Worm (Caenorhabditis elegans) whole organism, L4 larva: Measurements from ENCODE around the gene eif-3.D.
A peak's percentile ranks its signal among the peaks of the same experiment; 100 is the strongest.

ENCODE experiments used
- F10B5.3 ChIP-seq: sonication (generic microtip); optimal IDR thresholded peaks from 2 replicates; lab custom pipeline; 2016; ENCODE audit warnings: mild to moderate bottlenecking, missing genetic modification characterization, missing compliant biosample characterization
- T20F7.1 ChIP-seq: fragments of 200-800 bp; sonication (Bioruptor generic); optimal IDR thresholded peaks from 2 replicates; lab custom pipeline; 2018; ENCODE audit warnings: mild to moderate bottlenecking, missing genetic modification characterization, missing compliant biosample characterization
- Y105C5A.15 ChIP-seq: fragments of 200-800 bp; sonication (Bioruptor generic); IDR thresholded peaks from 2 replicates; pipeline ENCODE4 v1.3.6; 2022; ENCODE audit warnings: missing genetic modification characterization, missing compliant biosample characterization
- aha-1 ChIP-seq: fragments of 150-350 bp; peaks from one replicate; lab custom pipeline; 2014; ENCODE audit warnings: missing biosample characterization, missing genetic modification characterization
- arid-1 ChIP-seq: fragments of 200-800 bp; sonication (Bioruptor generic); conservative IDR thresholded peaks from 2 replicates; pipeline ENCODE4 v1.3.6; 2022; ENCODE audit warnings: missing genetic modification reagents, missing genetic modification characterization, missing compliant biosample characterization
- attf-4 ChIP-seq: sonication (generic microtip); optimal IDR thresholded peaks from 3 replicates; lab custom pipeline; 2017; ENCODE audit warnings: missing biosample characterization, missing genetic modification characterization
- ceh-20 ChIP-seq: fragments of 200-800 bp; sonication (Bioruptor generic); IDR thresholded peaks from 2 replicates; pipeline ENCODE4 v1.3.6; 2022; ENCODE audit warnings: missing genetic modification reagents, missing genetic modification characterization, missing compliant biosample characterization
- ceh-44 ChIP-seq: fragments of 200-800 bp; sonication (Bioruptor generic); IDR thresholded peaks from 2 replicates; pipeline ENCODE4 v1.3.6; 2022; ENCODE audit warnings: missing genetic modification reagents, missing genetic modification characterization, missing compliant biosample characterization
- ceh-82 ChIP-seq: sonication (generic microtip); optimal IDR thresholded peaks from 2 replicates; lab custom pipeline; 2017; ENCODE audit warnings: missing biosample characterization, missing genetic modification characterization
- ces-1 ChIP-seq: fragments of 150-350 bp; sonication (generic microtip); optimal IDR thresholded peaks from 4 replicates; lab custom pipeline; 2014; ENCODE audit warnings: missing biosample characterization, missing genetic modification reagents, missing genetic modification characterization
- daf-16 ChIP-seq, 3 experiments: sonication (generic microtip); optimal IDR thresholded peaks; 2 replicates each; lab custom pipeline; 2016 to 2017; ENCODE audit warnings: missing genetic modification characterization in 3 of 3, missing genetic modification reagents in 3 of 3, mild to moderate bottlenecking in 2 of 3, missing compliant biosample characterization in 2 of 3, missing biosample characterization in 1 of 3, moderate library complexity in 1 of 3
- daf-8 ChIP-seq: fragments of 200-800 bp; sonication (Bioruptor generic); IDR thresholded peaks from 2 replicates; pipeline ENCODE4 v1.3.6; 2022; ENCODE audit warnings: missing genetic modification characterization, missing compliant biosample characterization
- dmd-6 ChIP-seq: fragments of 200-800 bp; sonication (Bioruptor generic); IDR thresholded peaks from 2 replicates; pipeline ENCODE4 v1.3.6; 2022; ENCODE audit warnings: missing genetic modification reagents, missing genetic modification characterization, missing compliant biosample characterization
- dpl-1 ChIP-seq: fragments of 150-350 bp; optimal IDR thresholded peaks from 2 replicates; lab custom pipeline; 2014; ENCODE audit warnings: missing biosample characterization, missing genetic modification reagents, missing genetic modification characterization
- dve-1 ChIP-seq: sonication (generic microtip); optimal IDR thresholded peaks from 2 replicates; lab custom pipeline; 2017; ENCODE audit warnings: antibody characterized with exemption, mild to moderate bottlenecking, missing genetic modification characterization, missing compliant biosample characterization; ENCODE audit not compliant: insufficient read depth
- gei-8 ChIP-seq: fragments of 200-800 bp; sonication (Bioruptor generic); optimal IDR thresholded peaks from 2 replicates; lab custom pipeline; 2018; ENCODE audit warnings: mild to moderate bottlenecking, missing genetic modification characterization, missing compliant biosample characterization
- hlh-11 ChIP-seq: fragments of 200-800 bp; sonication (Bioruptor generic); optimal IDR thresholded peaks from 2 replicates; lab custom pipeline; 2018; ENCODE audit warnings: mild to moderate bottlenecking, missing genetic modification characterization, missing compliant biosample characterization
- hmg-1.1 ChIP-seq: fragments of 200-800 bp; sonication (Bioruptor generic); IDR thresholded peaks from 2 replicates; pipeline ENCODE4 v1.3.6; 2022; ENCODE audit warnings: missing genetic modification reagents, missing genetic modification characterization, missing compliant biosample characterization
- jun-1 ChIP-seq: fragments of 150-350 bp; optimal IDR thresholded peaks from 2 replicates; lab custom pipeline; 2014; ENCODE audit warnings: missing biosample characterization, missing genetic modification reagents, missing genetic modification characterization
- lin-38 ChIP-seq: fragments of 200-800 bp; sonication (Bioruptor generic); IDR thresholded peaks from 2 replicates; pipeline ENCODE4 v1.3.6; 2022; ENCODE audit warnings: missing genetic modification reagents, missing genetic modification characterization, missing compliant biosample characterization
- lir-3 ChIP-seq: sonication (generic microtip); optimal IDR thresholded peaks from 2 replicates; lab custom pipeline; 2016; ENCODE audit warnings: mild to moderate bottlenecking, missing genetic modification characterization, missing compliant biosample characterization
- lsy-2 ChIP-seq, 2 experiments: fragments of 150-350 bp in 1 of 2; sonication (generic microtip) in 1 of 2; optimal IDR thresholded peaks; 2 replicates each; lab custom pipeline; 2014 to 2017; ENCODE audit warnings: missing biosample characterization in 2 of 2, missing genetic modification characterization in 2 of 2
- mdt-29 ChIP-seq: fragments of 200-800 bp; sonication (Bioruptor generic); IDR thresholded peaks from 2 replicates; pipeline ENCODE4 v1.3.6; 2022; ENCODE audit warnings: missing genetic modification reagents, missing genetic modification characterization, missing compliant biosample characterization
- mep-1 ChIP-seq: fragments of 150-350 bp; sonication (generic microtip); optimal IDR thresholded peaks from 3 replicates; lab custom pipeline; 2014; ENCODE audit warnings: missing biosample characterization, missing genetic modification characterization
- mes-2 ChIP-seq: sonication (generic microtip); optimal IDR thresholded peaks from 2 replicates; lab custom pipeline; 2016; ENCODE audit warnings: missing genotype, mild to moderate bottlenecking, missing genetic modification characterization, missing compliant biosample characterization; ENCODE audit not compliant: poor library complexity, severe bottlenecking
- mxl-3 ChIP-seq: fragments of 200-800 bp; sonication (Bioruptor generic); optimal IDR thresholded peaks from 2 replicates; lab custom pipeline; 2018; ENCODE audit warnings: mild to moderate bottlenecking, missing genetic modification characterization, missing compliant biosample characterization
- nhr-102 ChIP-seq: sonication (generic microtip); optimal IDR thresholded peaks from 2 replicates; lab custom pipeline; 2016; ENCODE audit warnings: mild to moderate bottlenecking, missing genetic modification characterization, moderate library complexity, missing compliant biosample characterization
- nhr-25 ChIP-seq: sonication (generic microtip); optimal IDR thresholded peaks from 2 replicates; lab custom pipeline; 2017; ENCODE audit warnings: missing genetic modification characterization, mild to moderate bottlenecking, missing compliant biosample characterization, antibody characterized with exemption, moderate library complexity, borderline replicate concordance; ENCODE audit not compliant: insufficient read depth
- nhr-41 ChIP-seq: fragments of 200-800 bp; sonication (Bioruptor generic); IDR thresholded peaks from 2 replicates; pipeline ENCODE4 v1.3.6; 2022; ENCODE audit warnings: missing genetic modification reagents, missing genetic modification characterization, missing compliant biosample characterization
- nhr-76 ChIP-seq: fragments of 150-350 bp; optimal IDR thresholded peaks from 2 replicates; lab custom pipeline; 2014; ENCODE audit warnings: missing biosample characterization, missing genetic modification characterization
- nhr-77 ChIP-seq: fragments of 150-350 bp; optimal IDR thresholded peaks from 2 replicates; lab custom pipeline; 2014; ENCODE audit warnings: missing biosample characterization, missing genetic modification characterization
- pha-4 ChIP-seq, 2 experiments: fragments of 150-350 bp in 1 of 2; fragments of 200-800 bp in 1 of 2; sonication (Bioruptor generic) in 1 of 2; IDR thresholded peaks in 1 of 2; optimal IDR thresholded peaks in 1 of 2; 2 replicates each; pipeline versions ENCODE4 v1.3.6 to Lab custom; 2014 to 2022; ENCODE audit warnings: missing genetic modification characterization in 2 of 2, missing genetic modification reagents in 2 of 2, missing biosample characterization in 1 of 2, missing compliant biosample characterization in 1 of 2
- php-3 ChIP-seq: fragments of 200-800 bp; sonication (Bioruptor generic); IDR thresholded peaks from 2 replicates; pipeline ENCODE4 v1.3.6; 2022; ENCODE audit warnings: missing genetic modification reagents, missing genetic modification characterization, missing compliant biosample characterization
- rbr-2 ChIP-seq: sonication (generic microtip); optimal IDR thresholded peaks from 2 replicates; lab custom pipeline; 2016; ENCODE audit warnings: missing genotype, missing genetic modification characterization, missing compliant biosample characterization
- saeg-2 ChIP-seq: fragments of 200-800 bp; sonication (Bioruptor generic); IDR thresholded peaks from 2 replicates; pipeline ENCODE4 v1.3.6; 2022; ENCODE audit warnings: missing genetic modification reagents, missing genetic modification characterization, missing compliant biosample characterization
- snpc-4 ChIP-seq: fragments of 150-350 bp; optimal IDR thresholded peaks from 2 replicates; lab custom pipeline; 2014; ENCODE audit warnings: missing biosample characterization, missing genetic modification characterization
- spr-3 ChIP-seq: fragments of 200-800 bp; sonication (Bioruptor generic); optimal IDR thresholded peaks from 2 replicates; lab custom pipeline; 2018; ENCODE audit warnings: mild to moderate bottlenecking, missing genetic modification characterization, missing compliant biosample characterization
- tra-1 ChIP-seq: fragments of 200-800 bp; sonication (Bioruptor generic); IDR thresholded peaks from 2 replicates; pipeline ENCODE4 v1.3.6; 2022; ENCODE audit warnings: missing genetic modification reagents, missing genetic modification characterization, missing compliant biosample characterization
- unc-62 ChIP-seq, 3 experiments: fragments of 150-350 bp in 1 of 3; sonication (generic microtip); optimal IDR thresholded peaks in 2 of 3; peaks in 1 of 3; 1 replicate in 1 of 3; 2 replicates in 2 of 3; lab custom pipeline; 2014 to 2017; ENCODE audit warnings: missing biosample characterization in 3 of 3, missing genetic modification characterization in 3 of 3, missing genetic modification reagents in 3 of 3, missing genotype in 1 of 3
- vab-7 ChIP-seq: fragments of 200-800 bp; sonication (Bioruptor generic); IDR thresholded peaks from 2 replicates; pipeline ENCODE4 v1.3.6; 2022; ENCODE audit warnings: missing genetic modification reagents, missing genetic modification characterization, missing compliant biosample characterization
- zip-11 ChIP-seq: fragments of 200-800 bp; sonication (Bioruptor generic); IDR thresholded peaks from 2 replicates; pipeline ENCODE4 v1.3.6; 2022; ENCODE audit warnings: missing genetic modification characterization, missing compliant biosample characterization
- ztf-7 ChIP-seq: fragments of 150-350 bp; optimal IDR thresholded peaks from 2 replicates; lab custom pipeline; 2014; ENCODE audit warnings: missing biosample characterization, missing genetic modification characterization

The eif-3.D gene

DNA sequence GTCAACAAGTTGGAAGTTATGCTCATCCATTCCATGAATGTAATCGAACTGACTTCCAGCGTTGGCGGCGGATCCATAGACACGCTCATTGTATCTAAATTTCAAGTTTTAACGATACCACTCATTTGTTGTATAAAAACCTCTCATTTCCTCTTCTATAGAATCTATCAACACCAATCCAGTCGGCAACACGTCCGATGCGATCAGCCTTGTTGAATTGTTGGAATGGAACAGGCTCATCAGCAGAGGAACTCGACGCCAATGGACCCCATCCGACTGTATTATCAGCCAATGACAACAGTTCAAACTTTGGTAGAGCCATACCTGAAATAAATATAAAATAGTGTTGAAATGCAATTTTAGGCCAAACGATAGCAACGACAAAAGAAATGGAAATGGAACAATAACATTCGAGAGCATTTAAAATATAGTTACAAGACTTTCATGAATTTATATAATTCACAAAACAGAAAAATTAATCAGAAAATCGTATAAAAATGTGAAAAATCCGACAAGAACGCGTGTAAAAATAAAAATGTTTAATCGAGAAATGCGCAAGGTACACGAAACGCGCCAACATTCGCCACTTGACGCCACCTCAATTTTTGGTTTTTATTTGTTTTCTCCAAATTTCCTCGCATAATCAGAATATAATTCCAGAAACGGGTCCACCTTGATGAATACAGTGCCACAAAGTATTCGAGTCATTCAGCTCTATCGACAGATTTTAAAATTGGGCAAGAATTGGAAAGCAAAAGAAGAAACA, at the start of gene eif-3.D, which contains the start of gene R08D7.4:
eif-3.D (minus strand) TSS at position 324 of the 766 bp plus-strand sequence.
R08D7.4 (plus strand) TSS at position 638 of the 766 bp plus-strand sequence.
- peak in 1 of 2 experiments; percentile 35 for TF ChIP-seq daf-16 (GFP tag; optimal IDR thresholded peaks at IDR 0.05; lab: Kevin White, UChicago)
- TF ChIP-seq daf-16 (tag; optimal IDR thresholded peaks at IDR 0.05; lab: Kevin White, UChicago), result peak; percentile 33
- TF ChIP-seq lir-3, result no peak
- no peak for TF ChIP-seq ceh-82
- peak in 1 of 2 experiments; percentile 80 for TF ChIP-seq lsy-2 (tag; optimal IDR thresholded peaks at IDR 0.05; lab: Kevin White, UChicago)
- TF ChIP-seq lin-38 (GFP tag; lab: Robert Waterston, UW), result peak; percentile 70
- TF ChIP-seq attf-4 (tag; lab: Kevin White, UChicago), result no peak
- peak; percentile 51 for TF ChIP-seq hlh-11 (tag; lab: Kevin White, UChicago)
- no peak for TF ChIP-seq dve-1
- TF ChIP-seq nhr-102 (tag; lab: Kevin White, UChicago), result no peak
- no peak for TF ChIP-seq zip-11
- no peak for TF ChIP-seq nhr-77 (tag; lab: Kevin White, UChicago)
- TF ChIP-seq dmd-6, result peak; percentile 45
- TF ChIP-seq aha-1 (tag; lab: Kevin White, UChicago), result peak; percentile 65
- no peak for TF ChIP-seq unc-62 (GFP tag; optimal IDR thresholded peaks at IDR 0.05 in 1 of 2; lab: Kevin White, UChicago)
- TF ChIP-seq unc-62 (tag; optimal IDR thresholded peaks at IDR 0.05; lab: Kevin White, UChicago), result no peak
- peak; percentile 57; the same call in 1 of the 2 replicates for TF ChIP-seq hmg-1.1 (GFP tag; lab: Robert Waterston, UW)
- TF ChIP-seq Y105C5A.15 (GFP tag; lab: Robert Waterston, UW), result no peak
- TF ChIP-seq daf-8 (GFP tag; lab: Robert Waterston, UW), result no peak
- peak; percentile 52; the same call in 1 of the 2 replicates for TF ChIP-seq arid-1 (GFP tag; lab: Robert Waterston, UW)
- TF ChIP-seq T20F7.1, result no peak
- TF ChIP-seq mep-1 (tag; lab: Kevin White, UChicago), result peak; percentile 64
- TF ChIP-seq mdt-29 (GFP tag; lab: Robert Waterston, UW), result no peak
- peak; percentile 65 for TF ChIP-seq rbr-2 (tag; lab: Kevin White, UChicago)
- TF ChIP-seq mxl-3, result peak; percentile 13
- no peak for TF ChIP-seq php-3 (GFP tag; lab: Robert Waterston, UW)
- TF ChIP-seq pha-4 (GFP tag; IDR thresholded peaks at IDR 0.05; lab: Robert Waterston, UW), result 0 out of 2 replicates have a peak, but pooled peaks have one; percentile 31
- no peak for TF ChIP-seq pha-4 (tag; optimal IDR thresholded peaks at IDR 0.05; lab: Kevin White, UChicago)
- TF ChIP-seq dpl-1 (GFP tag; lab: Kevin White, UChicago), result peak; percentile 69
- TF ChIP-seq vab-7 (GFP tag; lab: Robert Waterston, UW), result no peak
- peak; percentile 34 for TF ChIP-seq ztf-7 (tag; lab: Kevin White, UChicago)
- TF ChIP-seq nhr-41 (GFP tag; lab: Robert Waterston, UW), result no peak
- TF ChIP-seq nhr-25 (tag; lab: Kevin White, UChicago), result no peak
- TF ChIP-seq mes-2 (tag; lab: Kevin White, UChicago), result peak; percentile 88

ce11 chrIII:9017181-9017651, 45.8 kb upstream of the eif-3.D start, which contains the start of gene F59B2.12:
F59B2.12 (plus strand) TSS chrIII:9017601.
- TF ChIP-seq unc-62 (GFP tag; optimal IDR thresholded peaks at IDR 0.05 in 1 of 2; lab: Kevin White, UChicago) (peak in 1 of 2 experiments; percentile 90), unc-62 (tag; optimal IDR thresholded peaks at IDR 0.05; lab: Kevin White, UChicago) (no peak), ceh-44 (GFP tag; lab: Robert Waterston, UW) (no peak)

DNA sequence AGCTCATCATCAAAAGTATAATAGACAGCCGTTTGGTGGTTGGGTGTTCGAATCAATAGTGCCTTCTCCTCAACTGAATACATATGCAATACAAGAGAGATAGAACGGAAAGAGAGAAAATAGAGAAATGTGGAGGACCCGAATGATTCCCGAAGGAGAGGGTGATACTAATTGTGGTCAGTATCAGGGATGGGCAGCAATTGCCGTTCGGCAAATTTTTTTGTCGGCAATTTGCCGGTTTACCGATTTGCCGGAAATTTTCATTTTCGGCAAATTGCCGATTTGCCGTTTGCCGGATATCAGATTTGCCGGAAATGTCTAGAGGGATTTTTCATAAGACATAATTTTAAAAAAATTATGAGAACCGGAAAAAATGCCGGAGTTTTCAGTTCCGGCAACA, 40.9 kb upstream of the eif-3.D start, which contains the start of gene F59B2.9:
F59B2.9 (minus strand) TSS at position 101 of the 400 bp plus-strand sequence.
- no peak for TF ChIP-seq F10B5.3 (tag; lab: Kevin White, UChicago)
- no peak for TF ChIP-seq php-3 (GFP tag; lab: Robert Waterston, UW)
- no peak for TF ChIP-seq saeg-2 (GFP tag; lab: Robert Waterston, UW)
- no peak for TF ChIP-seq tra-1
- no peak for TF ChIP-seq nhr-76 (tag; lab: Kevin White, UChicago)
- no peak for TF ChIP-seq T20F7.1
- no peak for TF ChIP-seq aha-1 (tag; lab: Kevin White, UChicago)
- TF ChIP-seq gei-8 (GFP tag; lab: Kevin White, UChicago), result no peak
- no peak for TF ChIP-seq jun-1 (tag; lab: Kevin White, UChicago)
- TF ChIP-seq ces-1 (GFP tag; lab: Kevin White, UChicago), result no peak
- no peak for TF ChIP-seq spr-3 (GFP tag; lab: Kevin White, UChicago)
- TF ChIP-seq dpl-1 (GFP tag; lab: Kevin White, UChicago), result no peak
- TF ChIP-seq ceh-20 (GFP tag; lab: Robert Waterston, UW), result no peak
- no peak for TF ChIP-seq rbr-2 (tag; lab: Kevin White, UChicago)
- no peak for TF ChIP-seq snpc-4 (tag; lab: Kevin White, UChicago)
